Worm (Caenorhabditis elegans): ENCODE results near the gene flor-1.

Gene flor-1

DNA sequence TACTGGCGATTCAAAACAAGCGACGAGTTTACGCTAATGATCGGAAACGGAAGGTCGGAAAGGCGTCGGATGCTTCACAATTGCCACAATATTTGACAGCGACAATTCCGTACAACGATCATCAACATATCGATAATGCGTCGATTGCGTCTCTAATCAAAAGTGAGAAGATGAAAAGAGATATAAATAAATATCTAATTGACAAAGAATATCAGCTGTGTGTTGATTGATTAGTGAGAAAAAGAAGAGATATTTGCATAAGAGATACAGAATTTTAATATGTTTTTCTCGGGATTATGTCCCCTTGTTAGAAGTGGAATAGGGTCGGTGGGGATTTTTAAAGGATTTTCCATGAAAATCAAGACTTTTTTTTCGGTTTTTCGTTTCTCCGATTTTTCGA lies 40.9 kb downstream of the flor-1 start:
- TF ChIP-seq ceh-9 (tag; optimal IDR thresholded peaks at IDR 0.05) (no peak), ceh-28 (tag; optimal IDR thresholded peaks at IDR 0.05) (no peak), ztf-11 (tag; optimal IDR thresholded peaks at IDR 0.05) (no peak), nhr-67 (tag; optimal IDR thresholded peaks at IDR 0.05) (no peak), ztf-4 (tag; optimal IDR thresholded peaks at IDR 0.05) (no peak), lin-15B (tag; optimal IDR thresholded peaks at IDR 0.05) (no peak), mdl-1 (tag; optimal IDR thresholded peaks at IDR 0.05) (no peak), nhr-28 (tag; optimal IDR thresholded peaks at IDR 0.05) (no peak), daf-12 (tag; optimal IDR thresholded peaks at IDR 0.05) (no peak), snpc-4 (tag; optimal IDR thresholded peaks at IDR 0.05) (no peak), unc-62 (GFP tag; optimal IDR thresholded peaks at IDR 0.05) (no peak), nhr-76 (tag; optimal IDR thresholded peaks at IDR 0.05) (no peak)

DNA sequence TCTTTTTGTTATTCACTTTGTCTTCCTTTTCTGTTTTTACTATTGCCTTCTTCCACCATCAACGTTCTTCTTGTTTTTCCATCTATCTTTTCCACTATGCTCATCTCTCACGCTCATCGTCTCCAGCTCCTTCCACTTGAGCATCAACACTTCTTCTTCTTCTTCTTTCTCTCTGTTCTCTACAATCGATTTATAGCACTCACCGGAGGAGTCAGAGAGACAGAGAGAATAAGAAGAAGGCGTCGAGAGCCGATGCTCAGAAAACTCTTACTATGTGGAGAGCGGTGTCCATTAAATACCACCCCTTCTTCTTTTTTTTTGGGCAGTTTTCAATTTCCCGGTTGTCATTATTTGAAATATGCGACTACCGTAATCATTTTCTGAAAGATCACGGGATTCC lies 44.5 kb downstream of the flor-1 start:
- peak; percentile 19 for TF ChIP-seq egl-5 (tag; optimal IDR thresholded peaks at IDR 0.05)
- peak; percentile 26 for TF ChIP-seq fkh-10 (GFP tag; optimal IDR thresholded peaks at IDR 0.05)
- no peak for TF ChIP-seq fos-1 (tag; optimal IDR thresholded peaks at IDR 0.05)
- no peak for TF ChIP-seq ztf-11 (tag; optimal IDR thresholded peaks at IDR 0.05)
- no peak for TF ChIP-seq elt-2 (tag; optimal IDR thresholded peaks at IDR 0.05)
- TF ChIP-seq mml-1 (tag; optimal IDR thresholded peaks at IDR 0.05) = no peak
- peak; percentile 78 for TF ChIP-seq lin-39 (tag; optimal IDR thresholded peaks at IDR 0.05)
- TF ChIP-seq lin-15B (tag; optimal IDR thresholded peaks at IDR 0.05) = peak; percentile 30
- no peak for TF ChIP-seq mdl-1 (tag; optimal IDR thresholded peaks at IDR 0.05)
- TF ChIP-seq nfya-1 (tag; optimal IDR thresholded peaks at IDR 0.05; ENCODE audit: insufficient read depth) = peak; percentile 51

DNA sequence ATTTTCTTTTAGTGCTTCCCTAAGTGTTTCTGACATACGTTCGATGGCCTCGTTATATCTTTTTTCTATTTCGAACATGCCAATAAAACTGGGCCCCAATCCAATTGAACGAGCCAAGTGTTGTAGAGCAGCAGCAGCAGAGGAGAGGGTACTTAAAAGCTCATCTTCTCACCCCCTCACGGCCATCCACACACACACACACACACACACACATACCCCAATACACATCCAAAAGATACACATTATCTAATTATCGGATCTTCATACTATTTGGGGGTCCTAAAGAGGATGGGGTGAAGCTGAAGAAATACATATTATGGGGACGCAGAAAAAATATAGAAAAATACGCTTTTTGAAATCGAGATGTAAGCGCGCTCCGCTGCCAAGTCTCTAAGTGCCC lies 46.7 kb downstream of the flor-1 start:
- TF ChIP-seq lin-15B (tag; optimal IDR thresholded peaks at IDR 0.05) = no peak
- peak; percentile 6 for TF ChIP-seq nfya-1 (tag; optimal IDR thresholded peaks at IDR 0.05; ENCODE audit: insufficient read depth)
- TF ChIP-seq egl-5 (tag; optimal IDR thresholded peaks at IDR 0.05) = peak; percentile 78

DNA sequence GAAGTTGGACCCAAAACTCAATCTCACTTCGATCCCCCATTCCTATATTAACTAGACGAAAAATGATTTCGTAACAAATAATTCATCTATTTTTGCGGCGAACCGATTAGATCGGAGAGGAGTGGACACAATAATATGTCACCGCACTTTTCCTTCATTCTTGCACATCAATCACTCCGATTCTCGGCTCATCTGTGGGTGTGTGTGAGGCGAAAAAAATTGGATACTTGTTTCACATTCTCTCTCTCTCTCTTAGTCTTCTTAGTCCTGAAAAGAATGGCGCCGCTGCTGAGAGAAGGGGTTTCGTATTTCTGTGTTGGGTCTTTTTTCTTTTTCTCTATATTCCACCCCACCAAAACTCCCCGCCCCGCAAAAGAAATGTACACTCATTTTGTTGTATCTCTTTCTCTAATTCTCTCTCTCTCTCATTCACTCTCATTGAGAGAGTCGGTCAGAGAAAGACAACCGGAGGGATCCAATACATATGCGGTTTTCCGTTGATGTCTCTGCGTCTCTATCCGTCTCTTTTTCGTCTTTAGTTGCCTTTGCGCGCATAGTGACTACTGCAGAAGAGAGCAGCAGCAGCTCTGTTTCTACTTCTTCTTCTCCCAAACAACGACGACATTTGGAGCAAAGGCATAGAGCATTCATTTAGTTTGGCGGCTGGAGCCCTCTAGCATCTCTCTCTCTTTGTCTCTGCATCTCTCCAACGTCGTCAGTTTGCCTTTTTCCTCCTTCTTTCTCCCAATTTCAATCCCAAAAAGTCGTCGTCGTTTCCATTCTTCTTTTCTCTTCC lies 48.2 kb downstream of the flor-1 start, which contains the start of gene unc-76:
Gene unc-76 (plus strand): TSS at position 746 of the 796 bp plus-strand sequence.
- TF ChIP-seq egl-5 (tag; optimal IDR thresholded peaks at IDR 0.05) (peak; percentile 62), nhr-77 (tag; optimal IDR thresholded peaks at IDR 0.05) (no peak), mdl-1 (tag; optimal IDR thresholded peaks at IDR 0.05) (no peak), lin-15B (tag; optimal IDR thresholded peaks at IDR 0.05) (peak; percentile 62), zag-1 (tag; optimal IDR thresholded peaks at IDR 0.05) (peak; percentile 73), fkh-10 (GFP tag; optimal IDR thresholded peaks at IDR 0.05) (peak; percentile 54), snpc-4 (tag; optimal IDR thresholded peaks at IDR 0.05) (peak; percentile 61), ZK546.5 (tag; optimal IDR thresholded peaks at IDR 0.05) (no peak), ceh-28 (tag; optimal IDR thresholded peaks at IDR 0.05) (peak; percentile 59), lin-39 (tag; optimal IDR thresholded peaks at IDR 0.05) (peak; percentile 96), eor-1 (tag; optimal IDR thresholded peaks at IDR 0.05) (no peak), pha-4 (tag; optimal IDR thresholded peaks at IDR 0.05) (peak; percentile 89), elt-1 (tag; optimal IDR thresholded peaks at IDR 0.05) (no peak), mml-1 (tag; optimal IDR thresholded peaks at IDR 0.05) (no peak), tbx-2 (tag; optimal IDR thresholded peaks at IDR 0.05) (peak; percentile 74), lsy-12 (tag; optimal IDR thresholded peaks at IDR 0.05) (peak; percentile 54), nhr-43 (tag; optimal IDR thresholded peaks at IDR 0.05; ENCODE audit: poor library complexity, severe bottlenecking) (peak; percentile 42), nhr-237 (tag; optimal IDR thresholded peaks at IDR 0.05) (no peak), sea-2 (GFP tag; optimal IDR thresholded peaks at IDR 0.05) (peak; percentile 2), nhr-28 (tag; optimal IDR thresholded peaks at IDR 0.05) (no peak), nhr-23 (tag; optimal IDR thresholded peaks at IDR 0.05) (peak; percentile 5), hmg-11 (tag; optimal IDR thresholded peaks at IDR 0.05) (peak; percentile 89), R02D3.7 (tag; optimal IDR thresholded peaks at IDR 0.05) (peak; percentile 58), fkh-2 (tag; optimal IDR thresholded peaks at IDR 0.05) (no peak), egl-27 (tag; optimal IDR thresholded peaks at IDR 0.05) (peak; percentile 68), ceh-82 (tag; optimal IDR thresholded peaks at IDR 0.05) (no peak), unc-39 (tag; optimal IDR thresholded peaks at IDR 0.05) (no peak), daf-12 (tag; optimal IDR thresholded peaks at IDR 0.05) (no peak), ama-1 (optimal IDR thresholded peaks at IDR 0.05) (peak; percentile 8), ceh-16 (tag; optimal IDR thresholded peaks at IDR 0.05) (no peak), nhr-12 (tag; optimal IDR thresholded peaks at IDR 0.05) (no peak), ceh-9 (tag; optimal IDR thresholded peaks at IDR 0.05) (no peak), nhr-11 (tag; optimal IDR thresholded peaks at IDR 0.05) (peak; percentile 56), fos-1 (tag; optimal IDR thresholded peaks at IDR 0.05) (no peak), elt-3 (tag; optimal IDR thresholded peaks at IDR 0.05) (no peak), nfya-1 (tag; optimal IDR thresholded peaks at IDR 0.05; ENCODE audit: insufficient read depth) (peak; percentile 81), skn-1 (tag; optimal IDR thresholded peaks at IDR 0.05) (no peak), nhr-25 (tag; optimal IDR thresholded peaks at IDR 0.05) (no peak), nhr-76 (tag; optimal IDR thresholded peaks at IDR 0.05) (no peak), ztf-11 (tag; optimal IDR thresholded peaks at IDR 0.05) (no peak), nhr-67 (tag; optimal IDR thresholded peaks at IDR 0.05) (no peak)

Measured in whole organism, L3 larva.